Worm (Caenorhabditis elegans): Measurements from ENCODE around the gene F36A4.4.

F36A4.4 gene

DNA sequence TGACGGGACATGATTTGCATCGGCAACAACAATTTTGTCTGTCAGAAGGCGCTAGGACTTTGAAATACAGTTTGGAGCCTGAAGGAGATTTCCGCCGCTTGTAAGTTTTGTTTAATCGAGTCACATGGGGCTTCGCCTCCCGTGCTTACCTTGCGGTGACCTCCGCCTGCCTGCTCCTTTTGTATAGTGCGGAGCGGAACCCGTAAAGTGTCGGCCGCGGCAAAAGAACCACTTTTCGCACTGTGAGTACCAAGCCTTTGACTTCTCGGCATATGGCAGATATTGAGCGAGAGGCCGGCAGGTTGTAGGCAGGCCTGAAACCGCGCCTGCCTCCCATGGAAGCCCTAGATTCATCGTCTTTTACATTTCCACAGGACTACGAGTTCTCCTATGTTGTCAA is 1.5 kb upstream of the F36A4.4 start:
- TF ChIP-seq nhr-6 (tag; optimal IDR thresholded peaks at IDR 0.05): no peak
- no peak for TF ChIP-seq Y55F3AM.14 (GFP tag; optimal IDR thresholded peaks at IDR 0.05)
- no peak for TF ChIP-seq aly-2 (tag; optimal IDR thresholded peaks at IDR 0.05)
- no peak for TF ChIP-seq elt-1 (tag; optimal IDR thresholded peaks at IDR 0.05)
- no peak for TF ChIP-seq elt-3 (tag; optimal IDR thresholded peaks at IDR 0.05)
- TF ChIP-seq dmd-4 (tag; optimal IDR thresholded peaks at IDR 0.05): no peak

ce11 chrIV:4269308-4269707 is 1.9 kb downstream of the F36A4.4 start, which contains the start of gene F36A4.3:
Gene F36A4.3 (plus strand): TSS chrIV:4269608.
- TF ChIP-seq zag-1 (tag; optimal IDR thresholded peaks at IDR 0.05) (no peak), ZK546.5 (tag; optimal IDR thresholded peaks at IDR 0.05) (no peak), lin-39 (tag; optimal IDR thresholded peaks at IDR 0.05) (no peak), nhr-23 (tag; optimal IDR thresholded peaks at IDR 0.05) (no peak), sem-4 (tag; optimal IDR thresholded peaks at IDR 0.05) (no peak)

DNA sequence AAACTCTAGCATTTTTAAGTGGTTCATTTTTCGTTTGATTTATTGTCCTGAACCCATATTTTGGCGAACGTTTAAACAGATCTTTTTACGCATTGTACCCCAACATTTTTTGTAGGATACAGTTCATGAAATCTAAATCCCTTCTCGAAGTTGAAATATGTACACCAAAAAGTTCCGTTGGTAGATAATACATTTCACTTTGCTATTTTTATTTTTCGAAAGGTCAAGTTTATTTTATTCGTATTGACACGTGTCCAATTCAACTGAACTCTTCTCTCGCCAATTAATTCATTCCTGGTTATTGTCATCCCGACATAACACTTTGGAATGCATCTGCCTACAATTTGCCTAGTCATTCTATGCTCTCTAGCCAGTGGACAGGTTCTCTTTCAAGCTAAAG is 3.5 kb downstream of the F36A4.4 start, which contains the start of gene F36A4.2:
Gene F36A4.2 (plus strand): TSS at position 301 of the 400 bp plus-strand sequence.
- TF ChIP-seq dmd-4 (tag; optimal IDR thresholded peaks at IDR 0.05): no peak
- no peak for TF ChIP-seq gmeb-1 (tag; optimal IDR thresholded peaks at IDR 0.05)
- TF ChIP-seq sem-4 (tag; optimal IDR thresholded peaks at IDR 0.05): no peak
- TF ChIP-seq lin-11 (tag; optimal IDR thresholded peaks at IDR 0.05): no peak
- TF ChIP-seq nhr-77 (tag; optimal IDR thresholded peaks at IDR 0.05): no peak
- TF ChIP-seq R02D3.7 (tag; optimal IDR thresholded peaks at IDR 0.05): no peak
- TF ChIP-seq nhr-10 (tag; optimal IDR thresholded peaks at IDR 0.05): no peak
- no peak for TF ChIP-seq ceh-82 (tag; optimal IDR thresholded peaks at IDR 0.05)
- TF ChIP-seq lin-13 (GFP tag; optimal IDR thresholded peaks at IDR 0.05): no peak
- TF ChIP-seq nhr-129 (tag; optimal IDR thresholded peaks at IDR 0.05): no peak
- no peak for TF ChIP-seq ceh-16 (tag; optimal IDR thresholded peaks at IDR 0.05)
- TF ChIP-seq ztf-1 (GFP tag; conservative IDR thresholded peaks at IDR 0.05): no peak
- no peak for TF ChIP-seq nhr-12 (tag; optimal IDR thresholded peaks at IDR 0.05)
- no peak for TF ChIP-seq unc-39 (tag; optimal IDR thresholded peaks at IDR 0.05)
- TF ChIP-seq crh-2 (tag; optimal IDR thresholded peaks at IDR 0.05): no peak
- no peak for TF ChIP-seq mdl-1 (tag; optimal IDR thresholded peaks at IDR 0.05)
- TF ChIP-seq unc-55 (GFP tag; optimal IDR thresholded peaks at IDR 0.05): no peak
- no peak for TF ChIP-seq mbf-1 (tag; optimal IDR thresholded peaks at IDR 0.05)

DNA sequence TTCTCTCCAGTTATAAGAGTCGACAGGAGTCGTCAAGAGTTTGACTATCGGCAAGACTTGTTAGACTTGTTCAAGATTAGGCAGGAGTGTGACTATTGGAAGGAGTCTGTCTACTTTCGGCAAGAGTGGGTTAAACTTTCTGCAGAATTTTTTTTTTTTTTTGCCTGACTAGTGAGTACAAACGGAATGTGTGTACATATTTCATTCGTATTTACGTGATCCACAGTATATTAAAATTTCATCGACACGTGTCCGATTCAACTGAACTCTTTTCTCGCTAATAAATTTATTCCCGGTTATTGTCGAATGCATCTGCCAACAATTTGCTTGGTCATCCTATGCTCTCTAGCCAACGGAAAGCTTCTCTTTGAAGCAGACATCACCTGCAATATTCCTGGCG is 4.7 kb downstream of the F36A4.4 start, which contains the start of gene F36A4.1:
Gene F36A4.1 (plus strand): TSS at position 301 of the 400 bp plus-strand sequence.
- TF ChIP-seq nhr-129 (tag; optimal IDR thresholded peaks at IDR 0.05): no peak
- no peak for TF ChIP-seq nhr-11 (tag; optimal IDR thresholded peaks at IDR 0.05)
- TF ChIP-seq blmp-1 (tag; optimal IDR thresholded peaks at IDR 0.05; ENCODE audit: insufficient read depth): no peak
- no peak for TF ChIP-seq crh-2 (tag; optimal IDR thresholded peaks at IDR 0.05)
- TF ChIP-seq Y55F3AM.14 (GFP tag; optimal IDR thresholded peaks at IDR 0.05): no peak

DNA sequence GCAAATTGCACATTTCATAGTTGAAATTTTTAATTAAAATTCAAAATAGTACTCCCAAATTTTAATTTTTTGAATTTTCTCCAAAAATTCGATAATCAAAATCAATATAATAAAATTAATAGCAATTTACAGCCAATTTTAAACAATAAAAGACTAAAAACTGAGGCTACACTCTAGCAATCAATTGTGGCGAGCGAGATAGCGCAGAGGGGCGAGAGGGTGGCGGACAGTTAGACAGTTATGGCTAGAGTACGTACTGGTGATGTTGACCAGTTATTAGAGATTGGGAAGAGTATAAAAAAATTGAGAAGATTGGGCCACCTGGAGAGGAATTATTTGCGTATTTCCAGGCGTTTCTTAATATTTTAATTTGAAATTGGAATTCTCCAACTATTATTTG is 10.3 kb downstream of the F36A4.4 start, which contains the start of gene nhr-78:
Gene nhr-78 (minus strand): TSS at position 182 of the 400 bp plus-strand sequence.
- TF ChIP-seq fos-1 (tag; optimal IDR thresholded peaks at IDR 0.05): no peak
- TF ChIP-seq ztf-1 (GFP tag; conservative IDR thresholded peaks at IDR 0.05): no peak
- TF ChIP-seq dmd-4 (tag; optimal IDR thresholded peaks at IDR 0.05): no peak
- no peak for TF ChIP-seq ztf-11 (tag; optimal IDR thresholded peaks at IDR 0.05)
- TF ChIP-seq blmp-1 (tag; optimal IDR thresholded peaks at IDR 0.05; ENCODE audit: insufficient read depth): no peak
- no peak for TF ChIP-seq unc-39 (tag; optimal IDR thresholded peaks at IDR 0.05)
- TF ChIP-seq gmeb-1 (tag; optimal IDR thresholded peaks at IDR 0.05): peak; percentile 40
- TF ChIP-seq nhr-12 (tag; optimal IDR thresholded peaks at IDR 0.05): no peak
- TF ChIP-seq nhr-21 (tag; optimal IDR thresholded peaks at IDR 0.05): no peak
- no peak for TF ChIP-seq Y55F3AM.14 (GFP tag; optimal IDR thresholded peaks at IDR 0.05)
- no peak for TF ChIP-seq crh-2 (tag; optimal IDR thresholded peaks at IDR 0.05)
- TF ChIP-seq F13H6.1 (tag; optimal IDR thresholded peaks at IDR 0.05): peak; percentile 37
- TF ChIP-seq C34F6.9 (tag; optimal IDR thresholded peaks at IDR 0.05): peak; percentile 14
- TF ChIP-seq sma-9 (GFP tag; optimal IDR thresholded peaks at IDR 0.05): peak; percentile 5
- TF ChIP-seq sma-9 (tag; optimal IDR thresholded peaks at IDR 0.05): no peak
- no peak for TF ChIP-seq ztf-4 (tag; optimal IDR thresholded peaks at IDR 0.05)
- no peak for TF ChIP-seq lin-13 (GFP tag; optimal IDR thresholded peaks at IDR 0.05)
- TF ChIP-seq egl-27 (tag; optimal IDR thresholded peaks at IDR 0.05): no peak
- no peak for TF ChIP-seq ama-1 (optimal IDR thresholded peaks at IDR 0.05)
- TF ChIP-seq zag-1 (tag; optimal IDR thresholded peaks at IDR 0.05): no peak
- TF ChIP-seq mab-5 (tag; optimal IDR thresholded peaks at IDR 0.05): no peak
- no peak for TF ChIP-seq nhr-6 (tag; optimal IDR thresholded peaks at IDR 0.05)
- TF ChIP-seq sma-3 (GFP tag; optimal IDR thresholded peaks at IDR 0.05): peak; percentile 15
